Fruit fly (Drosophila melanogaster): ENCODE measurements around the gene CG31704.

Gene CG31704

dm6 chr2L:11816376-11816775, 24.1 kb upstream of the CG31704 start (continued):
- TF ChIP-seq Xbp1 (GFP tag; optimal IDR thresholded peaks at IDR 0.05) = peak; percentile 95
- TF ChIP-seq CG33213 (GFP tag; optimal IDR thresholded peaks at IDR 0.05) = peak; percentile 98
- peak; percentile 81 for TF ChIP-seq CG43689 (GFP tag; IDR thresholded peaks at IDR 0.05)
- TF ChIP-seq pan (optimal IDR thresholded peaks at IDR 0.05) = no peak
- peak in 1 of 2 experiments; percentile 89 for TF ChIP-seq pan (GFP tag; optimal IDR thresholded peaks at IDR 0.05 in 1 of 2, IDR thresholded peaks at IDR 0.05 in 1 of 2)
- peak; percentile 92 for TF ChIP-seq CG3065 (GFP tag; optimal IDR thresholded peaks at IDR 0.05)
- peak; percentile 97 for TF ChIP-seq zfh1 (GFP tag; IDR thresholded peaks at IDR 0.05)
- TF ChIP-seq hbn (GFP tag; IDR thresholded peaks at IDR 0.05; ENCODE audit: partially characterized antibody) = no peak
- peak; percentile 95 for TF ChIP-seq CG8359 (GFP tag; optimal IDR thresholded peaks at IDR 0.05; ENCODE audit: borderline replicate concordance)
- peak; percentile 87 for TF ChIP-seq Gug (GFP tag; IDR thresholded peaks at IDR 0.05)
- TF ChIP-seq NK7.1 (GFP tag; optimal IDR thresholded peaks at IDR 0.05) = peak; percentile 94
- no peak for TF ChIP-seq prd (optimal IDR thresholded peaks at IDR 0.05)
- peak; percentile 89 for TF ChIP-seq prd (GFP tag; IDR thresholded peaks at IDR 0.05)
- peak; percentile 96 for TF ChIP-seq BtbVII (GFP tag; optimal IDR thresholded peaks at IDR 0.05)
- peak; percentile 31; the same call in 1 of the 2 replicates for TF ChIP-seq GATAe (GFP tag; conservative IDR thresholded peaks at IDR 0.05)
- peak; percentile 80 for TF ChIP-seq luna (GFP tag; optimal IDR thresholded peaks at IDR 0.05)
- peak; percentile 75 for TF ChIP-seq lilli (GFP tag; optimal IDR thresholded peaks at IDR 0.05)
- peak; percentile 50; the same call in 2 of the 3 replicates for TF ChIP-seq CG16813 (GFP tag; IDR thresholded peaks at IDR 0.05; ENCODE audit: partially characterized antibody)
- TF ChIP-seq tup (GFP tag; optimal IDR thresholded peaks at IDR 0.05) = peak; percentile 74
- TF ChIP-seq bab2 (GFP tag; optimal IDR thresholded peaks at IDR 0.05) = peak; percentile 88
- TF ChIP-seq tin (GFP tag; optimal IDR thresholded peaks at IDR 0.05) = peak; percentile 97
- TF ChIP-seq run (tag; optimal IDR thresholded peaks at IDR 0.05) = peak; percentile 44
- TF ChIP-seq CG3163 (GFP tag; optimal IDR thresholded peaks at IDR 0.05) = peak; percentile 82
- peak; percentile 97 for TF ChIP-seq CG5245 (GFP tag; optimal IDR thresholded peaks at IDR 0.05)
- TF ChIP-seq CG32772 (GFP tag; IDR thresholded peaks at IDR 0.05) = peak; percentile 87
- TF ChIP-seq CG18619 (GFP tag; optimal IDR thresholded peaks at IDR 0.05) = peak; percentile 96
- TF ChIP-seq CG6689 (GFP tag; IDR thresholded peaks at IDR 0.05) = peak; percentile 88
- TF ChIP-seq Hmx (GFP tag; optimal IDR thresholded peaks at IDR 0.05) = no peak
- TF ChIP-seq gsb-n (tag; optimal IDR thresholded peaks at IDR 0.05) = peak; percentile 91
- no peak for TF ChIP-seq Dll (GFP tag; IDR thresholded peaks at IDR 0.05; ENCODE audit: partially characterized antibody)
- TF ChIP-seq HLH4C (GFP tag; IDR thresholded peaks at IDR 0.05; ENCODE audit: partially characterized antibody) = 0 out of 3 replicates have a peak, but pooled peaks have one; percentile 21
- no peak for TF ChIP-seq Dfd (GFP tag; optimal IDR thresholded peaks at IDR 0.05)
- peak; percentile 89 for TF ChIP-seq Ada2b (GFP tag; IDR thresholded peaks at IDR 0.05)
- TF ChIP-seq unpg (GFP tag; optimal IDR thresholded peaks at IDR 0.05) = peak; percentile 94
- peak; percentile 100 for TF ChIP-seq HLHmδ (GFP tag; optimal IDR thresholded peaks at IDR 0.05)
- peak; percentile 98 for TF ChIP-seq pb (GFP tag; optimal IDR thresholded peaks at IDR 0.05)
- peak; percentile 91 for TF ChIP-seq Elba2 (GFP tag; optimal IDR thresholded peaks at IDR 0.05)
- TF ChIP-seq MTF-1 (GFP tag; optimal IDR thresholded peaks at IDR 0.05; ENCODE audit: borderline replicate concordance) = peak; percentile 99
- TF ChIP-seq CG10654 (GFP tag; optimal IDR thresholded peaks at IDR 0.05) = peak; percentile 96
- TF ChIP-seq tio (GFP tag; optimal IDR thresholded peaks at IDR 0.05) = peak; percentile 81
- TF ChIP-seq CG13894 (tag; optimal IDR thresholded peaks at IDR 0.05) = peak; percentile 70
- peak; percentile 97 for TF ChIP-seq CG12071 (GFP tag; optimal IDR thresholded peaks at IDR 0.05)
- TF ChIP-seq fru (optimal IDR thresholded peaks at IDR 0.05) = no peak
- TF ChIP-seq CG10321 (GFP tag; IDR thresholded peaks at IDR 0.05) = peak; percentile 68
- TF ChIP-seq Atf6 (GFP tag; IDR thresholded peaks at IDR 0.05) = peak; percentile 77
- no peak for TF ChIP-seq zen2 (GFP tag; IDR thresholded peaks at IDR 0.05; ENCODE audit: partially characterized antibody)
- TF ChIP-seq Mad (GFP tag; optimal IDR thresholded peaks at IDR 0.05) = peak; percentile 95
- no peak for TF ChIP-seq pita (GFP tag; optimal IDR thresholded peaks at IDR 0.05)
- peak; percentile 51 to 93 for TF ChIP-seq bsh (GFP tag; optimal IDR thresholded peaks at IDR 0.05)
- TF ChIP-seq B-H1 (GFP tag; IDR thresholded peaks at IDR 0.05) = peak; percentile 80; the same call in 2 of the 3 replicates
- TF ChIP-seq CG4360 (GFP tag; IDR thresholded peaks at IDR 0.05) = peak; percentile 75
